Worm (Caenorhabditis elegans) whole organism, late embryonic: ENCODE data around the gene F22D3.4.

ENCODE experiments used
- T23F11.4 ChIP-seq: fragments of 200-800 bp; sonication (Bioruptor generic); optimal IDR thresholded peaks from 2 replicates; lab custom pipeline; 2018; ENCODE audit warnings: mild to moderate bottlenecking, missing genetic modification characterization, missing compliant biosample characterization
- ama-1 ChIP-seq: fragments of 150-350 bp; optimal IDR thresholded peaks from 2 replicates; lab custom pipeline; 2014
- ceh-9 ChIP-seq: sonication (generic microtip); optimal IDR thresholded peaks from 2 replicates; lab custom pipeline; 2016; ENCODE audit warnings: mild to moderate bottlenecking, missing genetic modification characterization, inconsistent platforms, missing compliant biosample characterization
- ets-4 ChIP-seq: sonication (generic microtip); optimal IDR thresholded peaks from 2 replicates; lab custom pipeline; 2016; ENCODE audit warnings: missing genetic modification characterization, missing compliant biosample characterization
- nfya-1 ChIP-seq: sonication (generic microtip); optimal IDR thresholded peaks from 2 replicates; lab custom pipeline; 2017; ENCODE audit warnings: missing genetic modification characterization, mild to moderate bottlenecking, missing compliant biosample characterization, antibody characterized with exemption, moderate library complexity
- nhr-11 ChIP-seq: fragments of 150-350 bp; optimal IDR thresholded peaks from 2 replicates; lab custom pipeline; 2014; ENCODE audit warnings: missing biosample characterization, missing genetic modification characterization
- npax-4 ChIP-seq: sonication (generic microtip); optimal IDR thresholded peaks from 2 replicates; lab custom pipeline; 2016; ENCODE audit warnings: missing genetic modification characterization, missing compliant biosample characterization
- pag-3 ChIP-seq: sonication (generic microtip); optimal IDR thresholded peaks from 2 replicates; lab custom pipeline; 2016; ENCODE audit warnings: missing compliant biosample characterization, missing genetic modification characterization, borderline replicate concordance
- pqm-1 ChIP-seq: sonication (generic microtip); optimal IDR thresholded peaks from 2 replicates; lab custom pipeline; 2016; ENCODE audit warnings: missing genetic modification characterization, missing compliant biosample characterization
- pros-1 ChIP-seq: fragments of 150-350 bp; optimal IDR thresholded peaks from 2 replicates; lab custom pipeline; 2014; ENCODE audit warnings: missing biosample characterization, missing genetic modification reagents, missing genetic modification characterization
- sox-2 ChIP-seq: fragments of 200-800 bp; sonication (Bioruptor generic); IDR thresholded peaks from 2 replicates; pipeline ENCODE4 v1.3.6; 2022; ENCODE audit warnings: missing genetic modification reagents, missing genetic modification characterization, missing compliant biosample characterization
- zip-5 ChIP-seq: sonication (generic microtip); optimal IDR thresholded peaks from 2 replicates; lab custom pipeline; 2016; ENCODE audit warnings: missing genetic modification characterization, missing compliant biosample characterization

ce11 chrII:6917710-6918109 lies 9.7 kb downstream of the F22D3.4 start, which contains the start of gene B0252.11:
- TF ChIP-seq zip-5 (tag; lab: Kevin White, UChicago) (no peak), ceh-9 (tag; lab: Kevin White, UChicago) (no peak), pag-3 (tag; lab: Kevin White, UChicago) (no peak), T23F11.4 (GFP tag; lab: Kevin White, UChicago) (no peak), pros-1 (no peak), nfya-1 (no peak), nhr-11 (tag; lab: Kevin White, UChicago) (no peak), pqm-1 (tag; lab: Kevin White, UChicago) (no peak), npax-4 (tag; lab: Kevin White, UChicago) (no peak), sox-2 (GFP tag; lab: Robert Waterston, UW) (no peak), ets-4 (tag; lab: Kevin White, UChicago) (no peak), ama-1 (no peak)
